Fruit fly (Drosophila melanogaster) whole organism, prepupa: ENCODE measurements around the gene CG6893.

Source experiments
- CG11294 ChIP-seq: fragments of 200-800 bp; sonication (Bioruptor generic); IDR thresholded peaks from 2 replicates; pipeline ENCODE4 v1.3.6; 2022; ENCODE audit warnings: missing biosample characterization, missing genetic modification characterization
- CG16779 ChIP-seq: fragments of 200-800 bp; sonication (Bioruptor generic); optimal IDR thresholded peaks from 3 replicates; lab custom pipeline; 2017; ENCODE audit warnings: missing biosample characterization, mild to moderate bottlenecking, missing genetic modification characterization
- CG3032 ChIP-seq: fragments of 200-800 bp; optimal IDR thresholded peaks from 2 replicates; lab custom pipeline; 2019; ENCODE audit warnings: missing biosample characterization, mild to moderate bottlenecking, missing genetic modification characterization, moderate library complexity
- CG6163 ChIP-seq: fragments of 200-800 bp; sonication (Bioruptor generic); IDR thresholded peaks from 3 replicates; pipeline ENCODE4 v1.3.6; 2022; ENCODE audit warnings: missing biosample characterization, missing genetic modification characterization
- CG7368 ChIP-seq: fragments of 200-800 bp; sonication (Bioruptor generic); optimal IDR thresholded peaks from 3 replicates; lab custom pipeline; 2016; ENCODE audit warnings: missing biosample characterization, missing genetic modification characterization
- Lpt ChIP-seq: fragments of 200-800 bp; sonication (Bioruptor generic); optimal IDR thresholded peaks from 3 replicates; lab custom pipeline; 2016; ENCODE audit warnings: missing biosample characterization, missing genetic modification characterization
- OdsH ChIP-seq: fragments of 200-800 bp; sonication (Bioruptor generic); optimal IDR thresholded peaks from 3 replicates; lab custom pipeline; 2016; ENCODE audit warnings: missing biosample characterization, missing genetic modification characterization
- Sox15 ChIP-seq: fragments of 200-800 bp; sonication (Bioruptor generic); optimal IDR thresholded peaks from 3 replicates; lab custom pipeline; 2016; ENCODE audit warnings: missing biosample characterization, missing genetic modification characterization
- eg ChIP-seq: fragments of 200-800 bp; sonication (Bioruptor generic); IDR thresholded peaks from 3 replicates; pipeline ENCODE4 v1.3.6; 2022; ENCODE audit warnings: missing biosample characterization, missing genetic modification characterization
- esn ChIP-seq: fragments of 200-800 bp; sonication (Bioruptor generic); optimal IDR thresholded peaks from 2 replicates; lab custom pipeline; 2016; ENCODE audit warnings: missing biosample characterization, mild to moderate bottlenecking, missing genetic modification characterization, moderate library complexity
- svp ChIP-seq: fragments of 200-800 bp; sonication (Bioruptor generic); peaks from one replicate; lab custom pipeline; 2016; ENCODE audit warnings: missing biosample characterization, missing genetic modification characterization

- no peak for TF ChIP-seq Lpt (GFP tag; lab: Kevin White, UChicago)
- peak; percentile 61 for TF ChIP-seq svp
- TF ChIP-seq OdsH (GFP tag; lab: Kevin White, UChicago) = peak; percentile 20
- TF ChIP-seq CG3032 = peak; percentile 29
- peak; percentile 43; the same call in 2 of the 3 replicates for TF ChIP-seq CG6163 (GFP tag; lab: Robert Waterston, UW)
- TF ChIP-seq Sox15 = no peak
- peak; percentile 64 for TF ChIP-seq esn (GFP tag; lab: Kevin White, UChicago)
- no peak for TF ChIP-seq CG16779
- no peak for TF ChIP-seq eg (GFP tag; lab: Robert Waterston, UW)
- no peak for TF ChIP-seq CG7368 (GFP tag; lab: Kevin White, UChicago)
- no peak for TF ChIP-seq CG11294 (GFP tag; lab: Robert Waterston, UW)
These were observed 20.9 kb upstream of the CG6893 start, which contains the start of gene Capr for dm6 chr3L:18672986-18673633.
